Fruit fly (Drosophila melanogaster): ENCODE measurements around the gene Wdr81.
A peak's percentile ranks its signal among the peaks of the same experiment; 100 is the strongest.

The Wdr81 gene

dm6 chr2L:12045941-12046855 is 25.4 kb upstream of the Wdr81 start, which contains the start of gene CG6770:
Gene CG6770 (minus strand): TSS chr2L:12046118.
- TF ChIP-seq CG6854 (GFP tag; optimal IDR thresholded peaks at IDR 0.05) (peak; percentile 31), CG32006 (GFP tag; optimal IDR thresholded peaks at IDR 0.05) (peak; percentile 83), CG10631 (GFP tag; optimal IDR thresholded peaks at IDR 0.05) (peak; percentile 74), CG4318 (GFP tag; optimal IDR thresholded peaks at IDR 0.05) (peak; percentile 38), CG11762 (GFP tag; optimal IDR thresholded peaks at IDR 0.05; ENCODE audit: insufficient read depth) (peak; percentile 79), vri (GFP tag; optimal IDR thresholded peaks at IDR 0.05) (peak; percentile 87), ss (GFP tag; optimal IDR thresholded peaks at IDR 0.05) (peak; percentile 81 to 87), fd85E (GFP tag; optimal IDR thresholded peaks at IDR 0.05) (peak; percentile 63), CG11902 (GFP tag; optimal IDR thresholded peaks at IDR 0.05) (peak; percentile 63), acj6 (GFP tag; optimal IDR thresholded peaks at IDR 0.05) (peak; percentile 89), Sox102F (GFP tag; optimal IDR thresholded peaks at IDR 0.05) (peak; percentile 91), CG3032 (tag; optimal IDR thresholded peaks at IDR 0.05) (peak; percentile 88), CG6792 (GFP tag; optimal IDR thresholded peaks at IDR 0.05) (peak; percentile 93), CG3919 (GFP tag; optimal IDR thresholded peaks at IDR 0.05) (peak; percentile 87), CG8319 (GFP tag; optimal IDR thresholded peaks at IDR 0.05) (peak; percentile 54), dac (GFP tag; optimal IDR thresholded peaks at IDR 0.05) (peak; percentile 25), Hr39 (GFP tag; optimal IDR thresholded peaks at IDR 0.05) (peak; percentile 71), CG8119 (GFP tag; IDR thresholded peaks at IDR 0.05) (peak; percentile 89), Lpt (GFP tag; optimal IDR thresholded peaks at IDR 0.05) (peak; percentile 43), achi (GFP tag; optimal IDR thresholded peaks at IDR 0.05) (peak; percentile 88), Eip75B (GFP tag; optimal IDR thresholded peaks at IDR 0.05) (peak; percentile 85), Blimp-1 (GFP tag; optimal IDR thresholded peaks at IDR 0.05) (peak; percentile 75), dsx (GFP tag; optimal IDR thresholded peaks at IDR 0.05; ENCODE audit: poor library complexity, severe bottlenecking) (peak; percentile 83), salr (GFP tag; optimal IDR thresholded peaks at IDR 0.05) (peak; percentile 28 to 76), pdm3 (GFP tag; optimal IDR thresholded peaks at IDR 0.05) (peak; percentile 87), CG6163 (GFP tag; IDR thresholded peaks at IDR 0.05) (peak; percentile 91), topi (GFP tag; optimal IDR thresholded peaks at IDR 0.05) (peak; percentile 87), CG8632 (GFP tag; optimal IDR thresholded peaks at IDR 0.05) (peak; percentile 88), CG11294 (GFP tag; IDR thresholded peaks at IDR 0.05) (peak; percentile 76), CG6276 (GFP tag; optimal IDR thresholded peaks at IDR 0.05) (peak; percentile 81), Ets21C (GFP tag; optimal IDR thresholded peaks at IDR 0.05) (peak; percentile 79), Hr4 (GFP tag; optimal IDR thresholded peaks at IDR 0.05) (peak; percentile 85), CG15336 (GFP tag; IDR thresholded peaks at IDR 0.05) (peak; percentile 92), CG9139 (GFP tag; optimal IDR thresholded peaks at IDR 0.05) (peak; percentile 72), Hr38 (GFP tag; optimal IDR thresholded peaks at IDR 0.05) (no peak), svp (GFP tag) (peak; percentile 94), net (GFP tag; optimal IDR thresholded peaks at IDR 0.05) (peak; percentile 72), eg (GFP tag; IDR thresholded peaks at IDR 0.05) (peak; percentile 95), CG34406 (GFP tag; optimal IDR thresholded peaks at IDR 0.05) (peak; percentile 89), spab (GFP tag; optimal IDR thresholded peaks at IDR 0.05) (peak; percentile 78), cyc (GFP tag; optimal IDR thresholded peaks at IDR 0.05) (peak; percentile 80), esn (GFP tag; optimal IDR thresholded peaks at IDR 0.05) (peak; percentile 93), Sox14 (GFP tag; optimal IDR thresholded peaks at IDR 0.05) (peak; percentile 74), Eip93F (GFP tag; optimal IDR thresholded peaks at IDR 0.05) (peak; percentile 94), Gug (GFP tag; IDR thresholded peaks at IDR 0.05) (peak; percentile 76), Eip78C (GFP tag) (peak; percentile 97), fkh (GFP tag; optimal IDR thresholded peaks at IDR 0.05) (peak; percentile 74), Met (GFP tag; optimal IDR thresholded peaks at IDR 0.05) (peak; percentile 91), CG31627 (GFP tag; optimal IDR thresholded peaks at IDR 0.05) (peak; percentile 82), lz (GFP tag; optimal IDR thresholded peaks at IDR 0.05) (peak; percentile 90)
